Worm (Caenorhabditis elegans) whole organism, late embryonic: ENCODE results near the gene F41C3.2.

Source experiments
- C08G9.2 ChIP-seq: sonication (generic microtip); optimal IDR thresholded peaks from 2 replicates; lab custom pipeline; 2016; ENCODE audit warnings: mild to moderate bottlenecking, missing genetic modification characterization, moderate library complexity, missing compliant biosample characterization
- F13H6.1 ChIP-seq: sonication (generic microtip); optimal IDR thresholded peaks from 2 replicates; lab custom pipeline; 2016; ENCODE audit warnings: missing genetic modification characterization, missing compliant biosample characterization
- K02D7.2 ChIP-seq: sonication (generic microtip); optimal IDR thresholded peaks from 2 replicates; lab custom pipeline; 2017; ENCODE audit warnings: mild to moderate bottlenecking, missing genetic modification characterization, missing compliant biosample characterization
- K09A11.1 ChIP-seq: sonication (generic microtip); optimal IDR thresholded peaks from 2 replicates; lab custom pipeline; 2017; ENCODE audit warnings: antibody characterized with exemption, mild to moderate bottlenecking, missing genetic modification characterization, missing compliant biosample characterization; ENCODE audit not compliant: insufficient read depth
- Y22D7AL.16 ChIP-seq: sonication (generic microtip); optimal IDR thresholded peaks from 2 replicates; lab custom pipeline; 2016; ENCODE audit warnings: missing genetic modification characterization, missing compliant biosample characterization
- ama-1 ChIP-seq: fragments of 150-350 bp; optimal IDR thresholded peaks from 2 replicates; lab custom pipeline; 2014
- ceh-14 ChIP-seq: sonication (generic microtip); optimal IDR thresholded peaks from 2 replicates; lab custom pipeline; 2016; ENCODE audit warnings: missing genotype, missing genetic modification characterization, missing compliant biosample characterization
- ceh-19 ChIP-seq: fragments of 200-800 bp; sonication (Bioruptor generic); optimal IDR thresholded peaks from 2 replicates; lab custom pipeline; 2018; ENCODE audit warnings: mild to moderate bottlenecking, missing genetic modification characterization, missing compliant biosample characterization
- ceh-2 ChIP-seq: sonication (generic microtip); optimal IDR thresholded peaks from 2 replicates; lab custom pipeline; 2016; ENCODE audit warnings: missing genotype, missing genetic modification characterization, missing compliant biosample characterization
- ceh-22 ChIP-seq: sonication (generic microtip); optimal IDR thresholded peaks from 2 replicates; lab custom pipeline; 2017; ENCODE audit warnings: missing biosample characterization, missing genetic modification characterization
- ceh-30 ChIP-seq: fragments of 150-350 bp; optimal IDR thresholded peaks from 2 replicates; lab custom pipeline; 2014; ENCODE audit warnings: missing biosample characterization, missing genetic modification characterization
- ceh-31 ChIP-seq: sonication (generic microtip); optimal IDR thresholded peaks from 2 replicates; lab custom pipeline; 2016; ENCODE audit warnings: missing genetic modification characterization, missing compliant biosample characterization
- ceh-45 ChIP-seq: fragments of 200-800 bp; sonication (Bioruptor generic); IDR thresholded peaks from 2 replicates; pipeline ENCODE4 v1.3.6; 2022; ENCODE audit warnings: missing genetic modification reagents, missing genetic modification characterization, missing compliant biosample characterization
- ceh-6 ChIP-seq: fragments of 200-800 bp; sonication (Bioruptor generic); optimal IDR thresholded peaks from 2 replicates; lab custom pipeline; 2018; ENCODE audit warnings: mild to moderate bottlenecking, missing genetic modification characterization, missing compliant biosample characterization
- ceh-9 ChIP-seq: sonication (generic microtip); optimal IDR thresholded peaks from 2 replicates; lab custom pipeline; 2016; ENCODE audit warnings: mild to moderate bottlenecking, missing genetic modification characterization, inconsistent platforms, missing compliant biosample characterization
- dmd-4 ChIP-seq: sonication (generic microtip); optimal IDR thresholded peaks from 2 replicates; lab custom pipeline; 2016; ENCODE audit warnings: borderline replicate concordance, missing genetic modification characterization, missing compliant biosample characterization
- dve-1 ChIP-seq: sonication (generic microtip); optimal IDR thresholded peaks from 2 replicates; lab custom pipeline; 2017; ENCODE audit warnings: antibody characterized with exemption, mild to moderate bottlenecking, missing genetic modification characterization, missing compliant biosample characterization
- elt-4 ChIP-seq: sonication (generic microtip); optimal IDR thresholded peaks from 2 replicates; lab custom pipeline; 2016; ENCODE audit warnings: missing genetic modification characterization, missing compliant biosample characterization
- ets-4 ChIP-seq: sonication (generic microtip); optimal IDR thresholded peaks from 2 replicates; lab custom pipeline; 2016; ENCODE audit warnings: missing genetic modification characterization, missing compliant biosample characterization
- hlh-15 ChIP-seq: sonication (generic microtip); optimal IDR thresholded peaks from 2 replicates; lab custom pipeline; 2016; ENCODE audit warnings: missing genetic modification characterization, missing compliant biosample characterization
- hlh-30 ChIP-seq: sonication (generic microtip); optimal IDR thresholded peaks from 2 replicates; lab custom pipeline; 2017; ENCODE audit warnings: antibody characterized with exemption, missing genetic modification characterization, missing compliant biosample characterization; ENCODE audit not compliant: insufficient read depth
- hlh-8 ChIP-seq: sonication (generic microtip); optimal IDR thresholded peaks from 2 replicates; lab custom pipeline; 2016; ENCODE audit warnings: missing genotype, missing genetic modification characterization, missing compliant biosample characterization
- lim-6 ChIP-seq: sonication (generic microtip); optimal IDR thresholded peaks from 2 replicates; lab custom pipeline; 2016; ENCODE audit warnings: missing genetic modification characterization, missing compliant biosample characterization
- madf-2 ChIP-seq: sonication (generic microtip); optimal IDR thresholded peaks from 2 replicates; lab custom pipeline; 2017; ENCODE audit warnings: missing genetic modification characterization, missing compliant biosample characterization
- mec-3 ChIP-seq: sonication (generic microtip); optimal IDR thresholded peaks from 2 replicates; lab custom pipeline; 2016; ENCODE audit warnings: borderline replicate concordance, missing genetic modification characterization, missing compliant biosample characterization
- nfya-1 ChIP-seq: sonication (generic microtip); optimal IDR thresholded peaks from 2 replicates; lab custom pipeline; 2017; ENCODE audit warnings: missing genetic modification characterization, mild to moderate bottlenecking, missing compliant biosample characterization, antibody characterized with exemption, moderate library complexity
- nhr-11 ChIP-seq: fragments of 150-350 bp; optimal IDR thresholded peaks from 2 replicates; lab custom pipeline; 2014; ENCODE audit warnings: missing biosample characterization, missing genetic modification characterization
- nhr-232 ChIP-seq: sonication (generic microtip); optimal IDR thresholded peaks from 2 replicates; lab custom pipeline; 2016; ENCODE audit warnings: missing genetic modification characterization, missing compliant biosample characterization
- npax-4 ChIP-seq: sonication (generic microtip); optimal IDR thresholded peaks from 2 replicates; lab custom pipeline; 2016; ENCODE audit warnings: missing genetic modification characterization, missing compliant biosample characterization
- pag-3 ChIP-seq: sonication (generic microtip); optimal IDR thresholded peaks from 2 replicates; lab custom pipeline; 2016; ENCODE audit warnings: missing compliant biosample characterization, missing genetic modification characterization, borderline replicate concordance
- pax-1 ChIP-seq: fragments of 150-350 bp; optimal IDR thresholded peaks from 2 replicates; lab custom pipeline; 2014; ENCODE audit warnings: missing biosample characterization, missing genetic modification characterization
- pha-4 ChIP-seq: fragments of 150-350 bp; optimal IDR thresholded peaks from 2 replicates; lab custom pipeline; 2018; ENCODE audit warnings: missing biosample characterization, missing genetic modification reagents, missing genetic modification characterization
- pqm-1 ChIP-seq: sonication (generic microtip); optimal IDR thresholded peaks from 2 replicates; lab custom pipeline; 2016; ENCODE audit warnings: missing genetic modification characterization, missing compliant biosample characterization
- rnt-1 ChIP-seq: sonication (generic microtip); optimal IDR thresholded peaks from 2 replicates; lab custom pipeline; 2016; ENCODE audit warnings: missing genetic modification characterization, missing compliant biosample characterization
- sdc-2 ChIP-seq: sonication (generic microtip); optimal IDR thresholded peaks from 2 replicates; lab custom pipeline; 2016; ENCODE audit warnings: missing genotype, missing genetic modification characterization, missing compliant biosample characterization
- sox-4 ChIP-seq: sonication (generic microtip); optimal IDR thresholded peaks from 2 replicates; lab custom pipeline; 2017; ENCODE audit warnings: mild to moderate bottlenecking, missing genetic modification characterization, inconsistent platforms, missing compliant biosample characterization
- syd-9 ChIP-seq: sonication (generic microtip); optimal IDR thresholded peaks from 2 replicates; lab custom pipeline; 2016; ENCODE audit warnings: mild to moderate bottlenecking, missing genetic modification characterization, moderate library complexity, missing compliant biosample characterization
- tbx-2 ChIP-seq: sonication (generic microtip); optimal IDR thresholded peaks from 2 replicates; lab custom pipeline; 2016; ENCODE audit warnings: missing genetic modification characterization, missing compliant biosample characterization
- tbx-7 ChIP-seq: sonication (generic microtip); optimal IDR thresholded peaks from 2 replicates; lab custom pipeline; 2016; ENCODE audit warnings: missing genotype, missing genetic modification characterization, missing compliant biosample characterization
- unc-3 ChIP-seq, 2 experiments: fragments of 200-800 bp in 1 of 2; sonication (Bioruptor generic) in 1 of 2; sonication (generic microtip) in 1 of 2; conservative IDR thresholded peaks in 1 of 2; optimal IDR thresholded peaks in 1 of 2; 2 replicates each; pipeline versions ENCODE4 v1.3.6 to Lab custom; 2016 to 2022; ENCODE audit warnings: missing compliant biosample characterization in 2 of 2, missing genetic modification characterization in 2 of 2, missing genetic modification reagents in 1 of 2
- unc-42 ChIP-seq: sonication (generic microtip); optimal IDR thresholded peaks from 2 replicates; lab custom pipeline; 2016; ENCODE audit warnings: missing genotype, missing genetic modification characterization, missing compliant biosample characterization
- unc-55 ChIP-seq: sonication (generic microtip); optimal IDR thresholded peaks from 2 replicates; lab custom pipeline; 2017; ENCODE audit warnings: missing biosample characterization, missing genetic modification reagents, missing genetic modification characterization
- unc-86 ChIP-seq: sonication (generic microtip); optimal IDR thresholded peaks from 2 replicates; lab custom pipeline; 2016; ENCODE audit warnings: missing genetic modification characterization, missing compliant biosample characterization
- ztf-16 ChIP-seq: sonication (generic microtip); optimal IDR thresholded peaks from 2 replicates; lab custom pipeline; 2017; ENCODE audit warnings: missing genetic modification characterization, missing compliant biosample characterization

The F41C3.2 gene

ce11 chrII:4739984-4740462 lies 9.7 kb upstream of the F41C3.2 start, which contains the start of gene eas-1 (continued):
- TF ChIP-seq nhr-11 (tag; lab: Kevin White, UChicago) (no peak), rnt-1 (tag; lab: Kevin White, UChicago) (peak; percentile 91), nhr-232 (no peak), ceh-19 (GFP tag; lab: Kevin White, UChicago) (no peak), pqm-1 (tag; lab: Kevin White, UChicago) (peak; percentile 46), syd-9 (tag; lab: Kevin White, UChicago) (no peak), ceh-2 (peak; percentile 89), ceh-6 (GFP tag; lab: Kevin White, UChicago) (peak; percentile 34), lim-6 (tag; lab: Kevin White, UChicago) (peak; percentile 59), ztf-16 (tag; lab: Kevin White, UChicago) (no peak), sdc-2 (tag; lab: Kevin White, UChicago) (peak; percentile 1), pag-3 (tag; lab: Kevin White, UChicago) (no peak), hlh-15 (tag; lab: Kevin White, UChicago) (peak; percentile 13), dve-1 (no peak), ama-1 (lab: Kevin White, UChicago) (no peak), ceh-30 (tag; lab: Kevin White, UChicago) (no peak), dmd-4 (no peak), hlh-8 (peak; percentile 88), ceh-14 (tag; lab: Kevin White, UChicago) (peak; percentile 65), pha-4 (tag; lab: Kevin White, UChicago) (no peak), Y22D7AL.16 (no peak), C08G9.2 (tag; lab: Kevin White, UChicago) (peak; percentile 98), unc-3 (GFP tag; conservative IDR thresholded peaks at IDR 0.05; lab: Robert Waterston, UW) (no peak), unc-3 (tag; optimal IDR thresholded peaks at IDR 0.05; lab: Kevin White, UChicago) (peak; percentile 21), ceh-31 (tag; lab: Kevin White, UChicago) (peak; percentile 96), F13H6.1 (tag; lab: Kevin White, UChicago) (peak; percentile 54), tbx-2 (tag; lab: Kevin White, UChicago) (peak; percentile 89), sox-4 (no peak), unc-86 (tag; lab: Kevin White, UChicago) (peak; percentile 5), nfya-1 (tag; lab: Kevin White, UChicago) (peak; percentile 48), npax-4 (tag; lab: Kevin White, UChicago) (no peak), mec-3 (tag; lab: Kevin White, UChicago) (peak; percentile 77), K02D7.2 (tag; lab: Kevin White, UChicago) (no peak), ets-4 (tag; lab: Kevin White, UChicago) (peak; percentile 86), K09A11.1 (tag; lab: Kevin White, UChicago) (no peak), unc-55 (GFP tag; lab: Kevin White, UChicago) (peak; percentile 30), ceh-45 (GFP tag; lab: Robert Waterston, UW) (no peak), ceh-9 (no peak), hlh-30 (tag; lab: Kevin White, UChicago) (peak; percentile 83), madf-2 (tag; lab: Kevin White, UChicago) (peak; percentile 19), unc-42 (tag; lab: Kevin White, UChicago) (peak; percentile 50), tbx-7 (peak; percentile 93), ceh-22 (tag; lab: Kevin White, UChicago) (no peak), elt-4 (no peak), pax-1 (tag; lab: Kevin White, UChicago) (peak; percentile 8)
- TF ChIP-seq, all 69 proteins: peak for 32
